Fruit fly (Drosophila melanogaster): ENCODE data around the gene CG14455.

DNA sequence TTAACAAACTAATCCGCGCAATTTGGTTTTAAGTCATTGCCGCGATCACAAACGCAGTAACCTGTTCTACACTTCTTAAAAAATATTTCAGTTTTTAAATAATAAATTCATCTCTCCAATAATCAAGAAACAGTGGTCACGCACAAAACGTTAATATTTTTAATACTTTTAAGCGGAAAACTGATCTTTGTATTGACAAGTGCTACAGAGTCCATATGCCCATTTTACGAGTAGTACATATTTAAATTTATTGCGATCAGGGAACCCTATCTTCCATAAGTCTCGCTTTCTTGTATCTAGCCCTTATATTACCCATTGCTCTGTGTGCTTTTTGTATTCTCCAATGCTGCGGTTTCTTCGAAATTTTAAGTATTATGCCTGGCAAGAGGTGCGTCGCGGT lies 42.6 kb upstream of the CG14455 start, which contains the start of gene CG32454:
- TF ChIP-seq Hr39 (GFP tag; optimal IDR thresholded peaks at IDR 0.05) (no peak), Hr4 (GFP tag; optimal IDR thresholded peaks at IDR 0.05) (no peak), Hr38 (GFP tag; optimal IDR thresholded peaks at IDR 0.05) (no peak), OdsH (GFP tag; optimal IDR thresholded peaks at IDR 0.05) (no peak), salr (GFP tag; optimal IDR thresholded peaks at IDR 0.05) (no peak), topi (GFP tag; optimal IDR thresholded peaks at IDR 0.05) (no peak), fd59A (GFP tag; optimal IDR thresholded peaks at IDR 0.05) (no peak), dsx (GFP tag; optimal IDR thresholded peaks at IDR 0.05; ENCODE audit: poor library complexity, severe bottlenecking) (no peak), Sox102F (GFP tag; optimal IDR thresholded peaks at IDR 0.05) (no peak)
